Worm (Caenorhabditis elegans) whole organism, L1 larva: Measurements from ENCODE around the gene srlf-26.

Experiments used
- ceh-82 ChIP-seq, 3 experiments: fragments of 150-350 bp in 1 of 3; sonication (generic microtip) in 2 of 3; optimal IDR thresholded peaks; 2 replicates each; lab custom pipeline; 2014 to 2017; ENCODE audit warnings: missing biosample characterization in 3 of 3, missing genetic modification characterization in 3 of 3
- elt-2 ChIP-seq: sonication (generic microtip); optimal IDR thresholded peaks from 2 replicates; lab custom pipeline; 2016; ENCODE audit warnings: missing genetic modification characterization, mild to moderate bottlenecking, inconsistent platforms, missing compliant biosample characterization, missing genetic modification reagents
- ets-5 ChIP-seq: fragments of 200-800 bp; sonication (Bioruptor generic); IDR thresholded peaks from 2 replicates; pipeline ENCODE4 v1.3.6; 2022; ENCODE audit warnings: missing genetic modification characterization, missing compliant biosample characterization
- fos-1 ChIP-seq: fragments of 150-350 bp; optimal IDR thresholded peaks from 2 replicates; lab custom pipeline; 2014; ENCODE audit warnings: missing biosample characterization, missing genetic modification characterization
- isw-1 ChIP-seq: fragments of 200-800 bp; sonication (Bioruptor generic); IDR thresholded peaks from 2 replicates; pipeline ENCODE4 v1.3.6; 2022; ENCODE audit warnings: missing genetic modification characterization, missing compliant biosample characterization
- lin-15B ChIP-seq: fragments of 150-350 bp; sonication (generic microtip); optimal IDR thresholded peaks from 3 replicates; lab custom pipeline; 2014; ENCODE audit warnings: missing biosample characterization, missing genetic modification characterization
- lin-39 ChIP-seq: fragments of 150-350 bp; optimal IDR thresholded peaks from 2 replicates; lab custom pipeline; 2014; ENCODE audit warnings: missing biosample characterization, missing genetic modification reagents, missing genetic modification characterization
- nhr-12 ChIP-seq: sonication (generic microtip); optimal IDR thresholded peaks from 2 replicates; lab custom pipeline; 2017; ENCODE audit warnings: missing biosample characterization, missing genetic modification characterization
- nhr-237 ChIP-seq: fragments of 150-350 bp; optimal IDR thresholded peaks from 2 replicates; lab custom pipeline; 2014; ENCODE audit warnings: missing biosample characterization, missing genetic modification characterization
- nhr-28 ChIP-seq: fragments of 150-350 bp; optimal IDR thresholded peaks from 2 replicates; lab custom pipeline; 2014; ENCODE audit warnings: missing biosample characterization, missing genetic modification characterization
- nhr-76 ChIP-seq: sonication (generic microtip); optimal IDR thresholded peaks from 2 replicates; lab custom pipeline; 2017; ENCODE audit warnings: missing biosample characterization, missing genetic modification characterization
- unc-62 ChIP-seq: fragments of 150-350 bp; optimal IDR thresholded peaks from 2 replicates; lab custom pipeline; 2014; ENCODE audit warnings: missing biosample characterization, missing genetic modification reagents, missing genetic modification characterization
- ztf-11 ChIP-seq, 2 experiments: sonication (generic microtip); optimal IDR thresholded peaks; 2 replicates each; lab custom pipeline; 2016 to 2017; ENCODE audit warnings: missing genetic modification characterization in 2 of 2, missing biosample characterization in 1 of 2, missing compliant biosample characterization in 1 of 2

- TF ChIP-seq nhr-237 (tag; lab: Kevin White, UChicago) (no peak), ets-5 (GFP tag; lab: Robert Waterston, UW) (no peak), isw-1 (GFP tag; lab: Robert Waterston, UW) (no peak), unc-62 (no peak), nhr-28 (no peak), ztf-11 (tag; optimal IDR thresholded peaks at IDR 0.05; lab: Kevin White, UChicago) (no peak), ceh-82 (tag; optimal IDR thresholded peaks at IDR 0.05; lab: Kevin White, UChicago) (no peak), nhr-12 (no peak), lin-15B (tag; lab: Kevin White, UChicago) (no peak), lin-39 (no peak), nhr-76 (tag; lab: Kevin White, UChicago) (no peak), elt-2 (tag; lab: Kevin White, UChicago) (no peak), fos-1 (tag; lab: Kevin White, UChicago) (no peak)
Measured at ce11 chrIV:13687631-13688030, 8.9 kb downstream of the srlf-26 start.
